Fruit fly (Drosophila melanogaster) whole organism, embryonic: Measurements from ENCODE around the gene CG10286.
A peak's percentile ranks its signal among the peaks of the same experiment; 100 is the strongest.

Experiments
- CG10209 ChIP-seq: fragments of 200-800 bp; sonication (Bioruptor generic); optimal IDR thresholded peaks from 3 replicates; lab custom pipeline; 2017; ENCODE audit warnings: missing biosample characterization, mild to moderate bottlenecking, missing genetic modification characterization, missing genetic modification reagents
- CG10274 ChIP-seq: fragments of 200-800 bp; sonication (Bioruptor generic); optimal IDR thresholded peaks from 3 replicates; lab custom pipeline; 2017; ENCODE audit warnings: missing biosample characterization, mild to moderate bottlenecking, missing genetic modification characterization
- CG11504 ChIP-seq: fragments of 200-800 bp; sonication (Bioruptor generic); optimal IDR thresholded peaks from 3 replicates; lab custom pipeline; 2019; ENCODE audit warnings: missing biosample characterization, mild to moderate bottlenecking, missing genetic modification characterization, moderate library complexity
- CG11696 ChIP-seq: fragments of 200-800 bp; sonication (Bioruptor generic); IDR thresholded peaks from 2 replicates; pipeline ENCODE4 v1.3.6; 2022; ENCODE audit warnings: missing biosample characterization, missing genetic modification characterization
- CG14667 ChIP-seq: fragments of 200-800 bp; sonication (Bioruptor generic); IDR thresholded peaks from 2 replicates; pipeline ENCODE4 v1.3.6; 2022; ENCODE audit warnings: missing biosample characterization, missing genetic modification characterization
- CG1602 ChIP-seq: fragments of 200-800 bp; sonication (Bioruptor generic); optimal IDR thresholded peaks from 3 replicates; lab custom pipeline; 2016; ENCODE audit warnings: missing biosample characterization, missing genetic modification characterization
- CG18599 ChIP-seq: fragments of 200-800 bp; sonication (Bioruptor generic); optimal IDR thresholded peaks from 3 replicates; lab custom pipeline; 2017; ENCODE audit warnings: missing biosample characterization, missing genetic modification characterization, mild to moderate bottlenecking, moderate library complexity, missing genetic modification reagents
- CG2120 ChIP-seq: fragments of 200-800 bp; sonication (Bioruptor generic); optimal IDR thresholded peaks from 3 replicates; lab custom pipeline; 2016; ENCODE audit warnings: missing biosample characterization, missing genetic modification characterization
- CG2875 ChIP-seq: fragments of 200-800 bp; sonication (Bioruptor generic); optimal IDR thresholded peaks from 2 replicates; lab custom pipeline; 2017; ENCODE audit warnings: missing biosample characterization, mild to moderate bottlenecking, missing genetic modification characterization, missing genetic modification reagents
- CG32532 ChIP-seq: fragments of 200-800 bp; sonication (Bioruptor generic); IDR thresholded peaks from 2 replicates; pipeline ENCODE4 v1.3.6; 2022; ENCODE audit warnings: missing biosample characterization, missing genetic modification characterization
- CG33213 ChIP-seq: fragments of 200-800 bp; sonication (Bioruptor generic); optimal IDR thresholded peaks from 3 replicates; lab custom pipeline; 2016; ENCODE audit warnings: missing biosample characterization, missing genetic modification characterization
- CG3847 ChIP-seq: fragments of 200-800 bp; sonication (Bioruptor generic); IDR thresholded peaks from 2 replicates; pipeline ENCODE4 v1.3.6; 2022; ENCODE audit warnings: missing biosample characterization, missing genetic modification characterization
- CG4282 ChIP-seq: fragments of 200-800 bp; sonication (Bioruptor generic); optimal IDR thresholded peaks from 2 replicates; lab custom pipeline; 2016; ENCODE audit warnings: missing biosample characterization, missing genetic modification characterization
- CG4360 ChIP-seq: fragments of 200-800 bp; sonication (Bioruptor generic); IDR thresholded peaks from 2 replicates; pipeline ENCODE4 v1.3.6; 2022; ENCODE audit warnings: missing biosample characterization, missing genetic modification characterization
- CG7357 ChIP-seq: fragments of 200-800 bp; sonication (Bioruptor generic); IDR thresholded peaks from 3 replicates; pipeline ENCODE4 v1.3.6; 2022; ENCODE audit warnings: missing biosample characterization, missing genetic modification characterization
- CG7372 ChIP-seq: fragments of 200-800 bp; sonication (Bioruptor generic); IDR thresholded peaks from 2 replicates; pipeline ENCODE4 v1.3.6; 2022; ENCODE audit warnings: missing biosample characterization, missing genetic modification characterization
- CG7745 ChIP-seq: fragments of 200-800 bp; sonication (Bioruptor generic); optimal IDR thresholded peaks from 2 replicates; lab custom pipeline; 2018; ENCODE audit warnings: missing biosample characterization, mild to moderate bottlenecking, missing genetic modification characterization, moderate library complexity
- Dll ChIP-seq: fragments of 200-800 bp; sonication (Bioruptor generic); IDR thresholded peaks from 4 replicates; pipeline ENCODE4 v1.3.6; 2022; ENCODE audit warnings: missing biosample characterization, missing genetic modification characterization; ENCODE audit not compliant: partially characterized antibody
- ERR ChIP-seq: fragments of 200-800 bp; sonication (Bioruptor generic); optimal IDR thresholded peaks from 2 replicates; lab custom pipeline; 2016; ENCODE audit warnings: missing biosample characterization, missing genetic modification characterization
- Ets97D ChIP-seq: fragments of 200-800 bp; sonication (Bioruptor generic); optimal IDR thresholded peaks from 3 replicates; lab custom pipeline; 2016; ENCODE audit warnings: missing biosample characterization, missing genetic modification characterization
- H15 ChIP-seq: fragments of 200-800 bp; sonication (Bioruptor generic); IDR thresholded peaks from 3 replicates; pipeline ENCODE4 v1.3.6; 2022; ENCODE audit warnings: missing biosample characterization, missing genetic modification characterization
- Hey ChIP-seq: fragments of 200-800 bp; sonication (Bioruptor generic); optimal IDR thresholded peaks from 3 replicates; lab custom pipeline; 2018; ENCODE audit warnings: missing biosample characterization, mild to moderate bottlenecking, missing genetic modification characterization
- Hr51 ChIP-seq, 2 experiments: fragments of 200-800 bp; sonication (Bioruptor generic); optimal IDR thresholded peaks; 2 replicates in 1 of 2; 3 replicates in 1 of 2; lab custom pipeline; 2016 to 2018; ENCODE audit warnings: missing biosample characterization in 2 of 2, missing genetic modification characterization in 2 of 2, mild to moderate bottlenecking in 1 of 2, moderate library complexity in 1 of 2
- Lim3 ChIP-seq: fragments of 200-800 bp; sonication (Bioruptor generic); IDR thresholded peaks from 2 replicates; pipeline ENCODE4 v1.3.6; 2022; ENCODE audit warnings: missing biosample characterization, missing genetic modification characterization
- Rx ChIP-seq: fragments of 200-800 bp; sonication (Bioruptor generic); IDR thresholded peaks from 2 replicates; pipeline ENCODE4 v1.3.6; 2022; ENCODE audit warnings: missing biosample characterization, missing genetic modification characterization
- Six4 ChIP-seq: fragments of 200-800 bp; sonication (Bioruptor generic); optimal IDR thresholded peaks from 2 replicates; lab custom pipeline; 2016; ENCODE audit warnings: missing biosample characterization, missing genetic modification characterization
- Spps ChIP-seq: fragments of 200-800 bp; sonication (Bioruptor generic); optimal IDR thresholded peaks from 2 replicates; lab custom pipeline; 2018; ENCODE audit warnings: missing biosample characterization, mild to moderate bottlenecking, missing genetic modification characterization
- ab ChIP-seq: fragments of 200-800 bp; sonication (Bioruptor generic); optimal IDR thresholded peaks from 2 replicates; lab custom pipeline; 2016; ENCODE audit warnings: missing biosample characterization, missing genetic modification characterization
- abd-A ChIP-seq: fragments of 200-800 bp; sonication (Bioruptor generic); optimal IDR thresholded peaks from 3 replicates; lab custom pipeline; 2019; ENCODE audit warnings: missing biosample characterization, mild to moderate bottlenecking, missing genetic modification characterization, moderate library complexity
- ase ChIP-seq: fragments of 200-800 bp; sonication (Bioruptor generic); IDR thresholded peaks from 3 replicates; pipeline ENCODE4 v1.3.6; 2022; ENCODE audit warnings: missing biosample characterization, missing genetic modification characterization
- ci ChIP-seq: fragments of 200-800 bp; sonication (Bioruptor generic); IDR thresholded peaks from 3 replicates; pipeline ENCODE4 v1.3.6; 2022; ENCODE audit warnings: missing biosample characterization, missing genetic modification characterization
- ftz-f1 ChIP-seq: fragments of 200-800 bp; sonication (Bioruptor generic); optimal IDR thresholded peaks from 2 replicates; lab custom pipeline; 2016; ENCODE audit warnings: missing biosample characterization, missing genetic modification characterization
- gce ChIP-seq: fragments of 200-800 bp; sonication (Bioruptor generic); IDR thresholded peaks from 3 replicates; pipeline ENCODE4 v1.3.6; 2022; ENCODE audit warnings: missing biosample characterization, missing genetic modification characterization
- gcm2 ChIP-seq: fragments of 200-800 bp; sonication (Bioruptor generic); optimal IDR thresholded peaks from 2 replicates; lab custom pipeline; 2016; ENCODE audit warnings: missing biosample characterization, missing genetic modification characterization
- gem ChIP-seq: fragments of 200-800 bp; sonication (Bioruptor generic); optimal IDR thresholded peaks from 2 replicates; lab custom pipeline; 2019; ENCODE audit warnings: missing biosample characterization, mild to moderate bottlenecking, missing genetic modification characterization, moderate library complexity
- h ChIP-seq: fragments of >200 bp; optimal IDR thresholded peaks from 2 replicates; lab custom pipeline; 2017
- hb ChIP-seq: fragments of 200-800 bp; sonication (Bioruptor generic); IDR thresholded peaks from 3 replicates; pipeline ENCODE4 v1.3.6; 2022; ENCODE audit warnings: missing biosample characterization, missing genetic modification characterization; ENCODE audit not compliant: partially characterized antibody
- jigr1 ChIP-seq: fragments of 200-800 bp; sonication (Bioruptor generic); IDR thresholded peaks from 3 replicates; pipeline ENCODE4 v1.3.6; 2022; ENCODE audit warnings: missing biosample characterization, missing genetic modification characterization
- jing ChIP-seq: fragments of 200-800 bp; sonication (Bioruptor generic); optimal IDR thresholded peaks from 2 replicates; lab custom pipeline; 2018; ENCODE audit warnings: missing biosample characterization, mild to moderate bottlenecking, missing genetic modification characterization
- lab ChIP-seq: fragments of 200-800 bp; sonication (Bioruptor generic); optimal IDR thresholded peaks from 3 replicates; lab custom pipeline; 2017; ENCODE audit warnings: missing biosample characterization, missing genetic modification characterization, mild to moderate bottlenecking, moderate library complexity, missing genetic modification reagents
- nerfin-1 ChIP-seq: fragments of 200-800 bp; sonication (Bioruptor generic); optimal IDR thresholded peaks from 3 replicates; lab custom pipeline; 2019; ENCODE audit warnings: missing biosample characterization, mild to moderate bottlenecking, missing genetic modification characterization, moderate library complexity
- rib ChIP-seq: fragments of 200-800 bp; sonication (Bioruptor generic); IDR thresholded peaks from 2 replicates; pipeline ENCODE4 v1.3.6; 2022; ENCODE audit warnings: missing biosample characterization, missing genetic modification characterization
- shn ChIP-seq: fragments of 200-800 bp; sonication (Bioruptor generic); optimal IDR thresholded peaks from 3 replicates; lab custom pipeline; 2016; ENCODE audit warnings: missing biosample characterization, missing genetic modification characterization
- slou ChIP-seq: fragments of 200-800 bp; sonication (Bioruptor generic); optimal IDR thresholded peaks from 3 replicates; lab custom pipeline; 2016; ENCODE audit warnings: missing biosample characterization, missing genetic modification characterization
- so ChIP-seq: fragments of 200-800 bp; sonication (Bioruptor generic); IDR thresholded peaks from 3 replicates; pipeline ENCODE4 v1.3.6; 2022; ENCODE audit warnings: missing biosample characterization, missing genetic modification characterization
- toy ChIP-seq: fragments of 200-800 bp; sonication (Bioruptor generic); IDR thresholded peaks from 2 replicates; pipeline ENCODE4 v1.3.6; 2022; ENCODE audit warnings: missing biosample characterization, missing genetic modification characterization
- trh ChIP-seq: fragments of 200-800 bp; sonication (Bioruptor generic); optimal IDR thresholded peaks from 2 replicates; lab custom pipeline; 2016; ENCODE audit warnings: missing biosample characterization, missing genetic modification characterization
- wor ChIP-seq: fragments of 200-800 bp; sonication (Bioruptor generic); IDR thresholded peaks from 2 replicates; pipeline ENCODE4 v1.3.6; 2022; ENCODE audit warnings: missing biosample characterization, missing genetic modification characterization
- z ChIP-seq: fragments of 200-800 bp; sonication (Bioruptor generic); IDR thresholded peaks from 3 replicates; pipeline ENCODE4 v1.3.6; 2022; ENCODE audit warnings: missing biosample characterization, missing genetic modification characterization

The CG10286 gene

DNA sequence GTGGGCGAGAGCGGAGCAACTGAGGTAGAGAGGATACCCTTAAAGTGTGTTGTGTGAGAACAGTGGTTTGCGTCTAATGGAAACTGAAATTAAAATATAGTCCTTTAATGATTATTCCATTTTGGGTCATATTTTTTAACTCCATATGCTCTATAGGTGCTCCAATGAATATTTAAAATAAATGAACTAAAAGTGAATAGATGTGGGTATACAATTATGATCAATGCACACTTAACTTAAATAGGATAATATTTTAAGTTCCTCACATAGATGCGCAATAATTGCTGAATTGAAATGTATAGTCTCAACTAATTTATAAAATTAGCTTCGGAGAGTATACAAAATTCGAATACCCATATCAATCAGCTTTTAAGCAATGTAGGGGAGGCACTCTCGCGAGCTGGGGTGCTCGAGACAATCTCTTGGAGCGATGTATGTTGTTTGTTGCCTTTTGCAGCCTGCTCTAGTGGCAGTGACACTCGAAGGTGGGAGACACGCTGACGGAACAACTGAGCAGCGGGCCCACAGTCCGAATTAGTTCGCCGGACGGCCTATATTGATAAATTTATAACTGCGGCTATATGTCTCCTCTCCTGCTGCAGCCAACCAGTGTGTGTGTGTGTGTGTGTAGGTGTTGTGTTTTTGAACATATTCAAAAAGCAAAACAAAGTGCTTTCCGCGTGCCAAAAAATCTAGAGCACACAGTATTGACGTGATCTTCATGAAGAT, 15.0 kb upstream of the CG10286 start (continued):
- TF ChIP-seq CG1602 (GFP tag; lab: Kevin White, UChicago) (peak; percentile 72), Six4 (GFP tag; lab: Kevin White, UChicago) (peak; percentile 57), CG3847 (GFP tag; lab: Robert Waterston, UW) (no peak; the same call in none of the 2 replicates), wor (peak; percentile 61)

DNA sequence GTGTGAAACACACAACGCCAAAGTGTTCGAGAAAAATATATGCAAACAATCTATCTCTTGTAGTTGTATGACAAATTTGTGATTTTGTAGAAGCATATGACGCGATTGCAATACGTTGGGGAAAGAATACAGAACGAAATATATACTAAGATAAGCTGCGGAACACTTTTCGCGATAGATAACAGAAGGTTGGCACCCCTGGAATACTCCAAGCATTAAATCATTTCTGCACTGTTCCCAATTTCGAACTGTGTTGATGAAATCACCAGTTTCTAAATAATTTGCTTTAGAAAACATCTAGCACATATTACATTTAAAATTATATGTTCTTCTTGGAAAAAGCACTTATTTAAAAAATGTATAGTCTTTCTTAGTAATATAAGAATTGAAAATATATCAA, 14.4 kb upstream of the CG10286 start:
- no peak for TF ChIP-seq Hey (tag; lab: Kevin White, UChicago)
- no peak for TF ChIP-seq rib (GFP tag; lab: Robert Waterston, UW)
- no peak for TF ChIP-seq ERR
- TF ChIP-seq CG4360 (GFP tag; lab: Robert Waterston, UW): no peak
- TF ChIP-seq CG7372: no peak
- TF ChIP-seq Hr51 (GFP tag; optimal IDR thresholded peaks at IDR 0.05; lab: Kevin White, UChicago): no peak
- no peak for TF ChIP-seq H15 (GFP tag; lab: Robert Waterston, UW)
- no peak for TF ChIP-seq ftz-f1 (GFP tag; lab: Kevin White, UChicago)
- no peak for TF ChIP-seq CG7357 (GFP tag; lab: Robert Waterston, UW)
- no peak for TF ChIP-seq ase (GFP tag; lab: Robert Waterston, UW)
- TF ChIP-seq nerfin-1 (tag; lab: Kevin White, UChicago): no peak
- TF ChIP-seq slou (GFP tag; lab: Kevin White, UChicago): no peak
- TF ChIP-seq ci (GFP tag; lab: Robert Waterston, UW): no peak
- TF ChIP-seq toy: no peak
- no peak for TF ChIP-seq jigr1
- TF ChIP-seq Lim3 (GFP tag; lab: Robert Waterston, UW): no peak
- TF ChIP-seq hb: no peak

DNA sequence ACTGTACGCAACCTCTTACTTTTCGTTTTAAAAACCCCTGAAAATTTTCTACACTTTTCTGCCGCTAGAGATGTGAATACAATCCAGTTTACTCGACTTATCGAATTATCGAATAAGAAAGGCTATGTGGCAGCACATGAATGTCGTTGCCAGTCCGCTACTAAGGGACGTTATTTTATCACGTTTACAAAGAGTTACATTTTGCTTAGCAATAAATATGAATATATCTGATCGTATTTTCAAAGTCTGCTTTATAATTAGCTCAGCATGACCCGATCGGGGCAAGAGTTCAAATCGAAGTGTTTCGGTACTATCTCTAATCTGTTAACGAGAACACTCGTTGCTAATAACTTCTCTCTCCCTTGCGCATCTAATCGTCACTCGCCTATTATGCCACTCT, 665 bp upstream of the CG10286 start, which contains the start of gene CG42724:
TSS of gene CG42724 (minus strand) at position 189 of the 400 bp plus-strand sequence.
- TF ChIP-seq CG10274 (no peak), ab (peak; percentile 8), h (lab: Kevin White, UChicago) (no peak), CG32532 (peak; percentile 68), Ets97D (GFP tag; lab: Kevin White, UChicago) (peak; percentile 80), CG11504 (no peak), CG10209 (GFP tag; lab: Kevin White, UChicago) (no peak), CG4282 (peak; percentile 49), Spps (no peak), CG14667 (peak; percentile 18; the same call in 1 of the 2 replicates), gce (GFP tag; lab: Robert Waterston, UW) (no peak), CG2120 (GFP tag; lab: Kevin White, UChicago) (peak; percentile 84), shn (GFP tag; lab: Kevin White, UChicago) (peak; percentile 68), CG11696 (GFP tag; lab: Robert Waterston, UW) (no peak), jing (no peak), so (GFP tag; lab: Robert Waterston, UW) (no peak), trh (peak; percentile 26), gem (tag; lab: Kevin White, UChicago) (no peak), Rx (GFP tag; lab: Robert Waterston, UW) (peak; percentile 43; the same call in 1 of the 2 replicates), CG2875 (no peak), CG33213 (peak; percentile 59), gcm2 (GFP tag; lab: Kevin White, UChicago) (peak; percentile 32), CG18599 (GFP tag; lab: Kevin White, UChicago) (no peak), Hey (tag; lab: Kevin White, UChicago) (no peak), z (no peak), lab (GFP tag; lab: Kevin White, UChicago) (no peak), CG7745 (tag; lab: Kevin White, UChicago) (no peak), Dll (GFP tag; lab: Robert Waterston, UW) (no peak; the same call in 2 of the 4 replicates), abd-A (no peak)
